Worm (Caenorhabditis elegans) whole organism, L4 larva: ENCODE measurements around the gene best-19.

ENCODE experiments used
- R02D3.7 ChIP-seq: fragments of 150-350 bp; sonication (generic microtip); optimal IDR thresholded peaks from 3 replicates; lab custom pipeline; 2014; ENCODE audit warnings: missing biosample characterization, missing genetic modification characterization
- T20F7.1 ChIP-seq: fragments of 200-800 bp; sonication (Bioruptor generic); optimal IDR thresholded peaks from 2 replicates; lab custom pipeline; 2018; ENCODE audit warnings: mild to moderate bottlenecking, missing genetic modification characterization, missing compliant biosample characterization
- ZK337.2 ChIP-seq: fragments of 200-800 bp; sonication (Bioruptor generic); IDR thresholded peaks from 2 replicates; pipeline ENCODE4 v1.3.6; 2022; ENCODE audit warnings: missing genetic modification reagents, missing genetic modification characterization, missing compliant biosample characterization
- aha-1 ChIP-seq: fragments of 150-350 bp; peaks from one replicate; lab custom pipeline; 2014; ENCODE audit warnings: missing biosample characterization, missing genetic modification characterization
- ceh-20 ChIP-seq: fragments of 200-800 bp; sonication (Bioruptor generic); IDR thresholded peaks from 2 replicates; pipeline ENCODE4 v1.3.6; 2022; ENCODE audit warnings: missing genetic modification reagents, missing genetic modification characterization, missing compliant biosample characterization
- ceh-62 ChIP-seq: sonication (generic microtip); optimal IDR thresholded peaks from 2 replicates; lab custom pipeline; 2017; ENCODE audit warnings: missing biosample characterization, missing genetic modification characterization
- ctbp-1 ChIP-seq: fragments of 200-800 bp; sonication (Bioruptor generic); IDR thresholded peaks from 2 replicates; pipeline ENCODE4 v1.3.6; 2022; ENCODE audit warnings: missing genetic modification reagents, missing genetic modification characterization, missing compliant biosample characterization
- daf-12 ChIP-seq: fragments of 150-350 bp; optimal IDR thresholded peaks from 2 replicates; lab custom pipeline; 2014; ENCODE audit warnings: missing biosample characterization, missing genetic modification reagents, missing genetic modification characterization
- daf-16 ChIP-seq, 3 experiments: sonication (generic microtip); optimal IDR thresholded peaks; 2 replicates each; lab custom pipeline; 2016 to 2017; ENCODE audit warnings: missing genetic modification characterization in 3 of 3, missing genetic modification reagents in 3 of 3, mild to moderate bottlenecking in 2 of 3, missing compliant biosample characterization in 2 of 3, missing biosample characterization in 1 of 3, moderate library complexity in 1 of 3
- dpl-1 ChIP-seq: fragments of 150-350 bp; optimal IDR thresholded peaks from 2 replicates; lab custom pipeline; 2014; ENCODE audit warnings: missing biosample characterization, missing genetic modification reagents, missing genetic modification characterization
- duxl-1 ChIP-seq: sonication (generic microtip); optimal IDR thresholded peaks from 2 replicates; lab custom pipeline; 2016; ENCODE audit warnings: mild to moderate bottlenecking, missing genetic modification characterization, moderate library complexity, missing compliant biosample characterization; ENCODE audit not compliant: poor library complexity
- dve-1 ChIP-seq: sonication (generic microtip); optimal IDR thresholded peaks from 2 replicates; lab custom pipeline; 2017; ENCODE audit warnings: antibody characterized with exemption, mild to moderate bottlenecking, missing genetic modification characterization, missing compliant biosample characterization; ENCODE audit not compliant: insufficient read depth
- fos-1 ChIP-seq: fragments of 150-350 bp; optimal IDR thresholded peaks from 2 replicates; lab custom pipeline; 2014; ENCODE audit warnings: missing biosample characterization, missing genetic modification characterization
- hif-1 ChIP-seq, 2 experiments: sonication (generic microtip); optimal IDR thresholded peaks; 2 replicates each; lab custom pipeline; 2016 to 2017; ENCODE audit warnings: missing compliant biosample characterization in 2 of 2, missing genetic modification characterization in 2 of 2, missing genetic modification reagents in 2 of 2, missing genotype in 2 of 2, mild to moderate bottlenecking in 1 of 2
- hlh-30 ChIP-seq: sonication (generic microtip); optimal IDR thresholded peaks from 2 replicates; lab custom pipeline; 2017; ENCODE audit warnings: antibody characterized with exemption, mild to moderate bottlenecking, missing genetic modification characterization, missing compliant biosample characterization; ENCODE audit not compliant: insufficient read depth
- lin-15B ChIP-seq: fragments of 150-350 bp; sonication (generic microtip); optimal IDR thresholded peaks from 3 replicates; lab custom pipeline; 2014; ENCODE audit warnings: missing biosample characterization, missing genetic modification characterization
- lin-38 ChIP-seq: fragments of 200-800 bp; sonication (Bioruptor generic); IDR thresholded peaks from 2 replicates; pipeline ENCODE4 v1.3.6; 2022; ENCODE audit warnings: missing genetic modification reagents, missing genetic modification characterization, missing compliant biosample characterization
- lsy-2 ChIP-seq, 2 experiments: fragments of 150-350 bp in 1 of 2; sonication (generic microtip) in 1 of 2; optimal IDR thresholded peaks; 2 replicates each; lab custom pipeline; 2014 to 2017; ENCODE audit warnings: missing biosample characterization in 2 of 2, missing genetic modification characterization in 2 of 2
- mep-1 ChIP-seq: fragments of 150-350 bp; sonication (generic microtip); optimal IDR thresholded peaks from 3 replicates; lab custom pipeline; 2014; ENCODE audit warnings: missing biosample characterization, missing genetic modification characterization
- mes-2 ChIP-seq: sonication (generic microtip); optimal IDR thresholded peaks from 2 replicates; lab custom pipeline; 2016; ENCODE audit warnings: missing genotype, mild to moderate bottlenecking, missing genetic modification characterization, missing compliant biosample characterization; ENCODE audit not compliant: poor library complexity, severe bottlenecking
- nhr-11 ChIP-seq: fragments of 150-350 bp; optimal IDR thresholded peaks from 2 replicates; lab custom pipeline; 2014; ENCODE audit warnings: missing biosample characterization, missing genetic modification characterization
- nhr-237 ChIP-seq: sonication (generic microtip); optimal IDR thresholded peaks from 2 replicates; lab custom pipeline; 2017; ENCODE audit warnings: missing biosample characterization, missing genetic modification characterization
- nhr-28 ChIP-seq: fragments of 150-350 bp; optimal IDR thresholded peaks from 2 replicates; lab custom pipeline; 2014; ENCODE audit warnings: missing biosample characterization, missing genetic modification characterization
- nhr-48 ChIP-seq: sonication (generic microtip); optimal IDR thresholded peaks from 2 replicates; lab custom pipeline; 2016; ENCODE audit warnings: mild to moderate bottlenecking, missing genetic modification characterization, missing compliant biosample characterization
- nhr-76 ChIP-seq: fragments of 150-350 bp; optimal IDR thresholded peaks from 2 replicates; lab custom pipeline; 2014; ENCODE audit warnings: missing biosample characterization, missing genetic modification characterization
- php-3 ChIP-seq: fragments of 200-800 bp; sonication (Bioruptor generic); IDR thresholded peaks from 2 replicates; pipeline ENCODE4 v1.3.6; 2022; ENCODE audit warnings: missing genetic modification reagents, missing genetic modification characterization, missing compliant biosample characterization
- pqm-1 ChIP-seq: sonication (generic microtip); optimal IDR thresholded peaks from 2 replicates; lab custom pipeline; 2017; ENCODE audit warnings: missing biosample characterization, missing genetic modification characterization
- saeg-2 ChIP-seq: fragments of 200-800 bp; sonication (Bioruptor generic); IDR thresholded peaks from 2 replicates; pipeline ENCODE4 v1.3.6; 2022; ENCODE audit warnings: missing genetic modification reagents, missing genetic modification characterization, missing compliant biosample characterization
- sdz-12 ChIP-seq: fragments of 200-800 bp; sonication (Bioruptor generic); optimal IDR thresholded peaks from 2 replicates; lab custom pipeline; 2018; ENCODE audit warnings: mild to moderate bottlenecking, missing genetic modification characterization, missing compliant biosample characterization
- set-16 ChIP-seq: fragments of 200-800 bp; sonication (Bioruptor generic); IDR thresholded peaks from 2 replicates; pipeline ENCODE4 v1.3.6; 2022; ENCODE audit warnings: missing genetic modification reagents, missing genetic modification characterization, missing compliant biosample characterization
- snpc-4 ChIP-seq: fragments of 150-350 bp; optimal IDR thresholded peaks from 2 replicates; lab custom pipeline; 2014; ENCODE audit warnings: missing biosample characterization, missing genetic modification characterization
- tag-97 ChIP-seq: fragments of 200-800 bp; sonication (Bioruptor generic); IDR thresholded peaks from 2 replicates; pipeline ENCODE4 v1.3.6; 2022; ENCODE audit warnings: missing genetic modification characterization, missing compliant biosample characterization
- unc-130 ChIP-seq: sonication (generic microtip); optimal IDR thresholded peaks from 2 replicates; lab custom pipeline; 2016; ENCODE audit warnings: missing genetic modification reagents, missing genetic modification characterization, missing compliant biosample characterization
- unc-62 ChIP-seq, 3 experiments: fragments of 150-350 bp in 1 of 3; sonication (generic microtip); optimal IDR thresholded peaks in 2 of 3; peaks in 1 of 3; 1 replicate in 1 of 3; 2 replicates in 2 of 3; lab custom pipeline; 2014 to 2017; ENCODE audit warnings: missing biosample characterization in 3 of 3, missing genetic modification characterization in 3 of 3, missing genetic modification reagents in 3 of 3, missing genotype in 1 of 3
- zfp-3 ChIP-seq: fragments of 200-800 bp; sonication (Bioruptor generic); conservative IDR thresholded peaks from 2 replicates; pipeline ENCODE4 v1.3.6; 2022; ENCODE audit warnings: missing genetic modification reagents, missing genetic modification characterization, missing compliant biosample characterization
- zip-2 ChIP-seq: fragments of 150-350 bp; optimal IDR thresholded peaks from 2 replicates; lab custom pipeline; 2014; ENCODE audit warnings: missing biosample characterization, missing genetic modification characterization
- ztf-7 ChIP-seq: fragments of 150-350 bp; optimal IDR thresholded peaks from 2 replicates; lab custom pipeline; 2014; ENCODE audit warnings: missing biosample characterization, missing genetic modification characterization

best-19 gene

DNA sequence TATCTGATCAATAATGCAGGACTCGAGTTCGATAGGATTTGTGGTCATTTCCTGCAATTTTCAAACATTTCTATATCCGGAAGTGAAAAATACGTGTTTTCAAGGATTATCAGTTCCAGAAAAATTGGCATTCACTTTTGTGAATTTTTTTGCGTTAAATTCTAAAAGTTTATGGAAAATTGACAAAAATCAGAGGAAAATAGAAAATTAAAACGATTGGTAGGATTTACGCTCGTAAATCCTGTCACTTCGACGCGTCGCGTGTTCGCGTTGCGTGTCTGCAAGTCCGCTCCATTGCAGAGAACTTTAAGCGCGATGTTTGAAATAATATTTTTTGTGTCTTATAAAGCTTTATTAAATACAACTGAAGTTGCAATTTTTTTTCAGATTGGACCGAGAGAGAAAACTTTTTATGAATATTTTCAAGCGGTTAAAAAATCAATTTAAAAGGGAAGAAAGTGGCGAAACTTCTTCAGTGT is 28.0 kb upstream of the best-19 start, which contains the start of gene rcat-1 (continued):
- TF ChIP-seq hlh-30: peak; percentile 88
- no peak for TF ChIP-seq sdz-12 (GFP tag; lab: Kevin White, UChicago)

DNA sequence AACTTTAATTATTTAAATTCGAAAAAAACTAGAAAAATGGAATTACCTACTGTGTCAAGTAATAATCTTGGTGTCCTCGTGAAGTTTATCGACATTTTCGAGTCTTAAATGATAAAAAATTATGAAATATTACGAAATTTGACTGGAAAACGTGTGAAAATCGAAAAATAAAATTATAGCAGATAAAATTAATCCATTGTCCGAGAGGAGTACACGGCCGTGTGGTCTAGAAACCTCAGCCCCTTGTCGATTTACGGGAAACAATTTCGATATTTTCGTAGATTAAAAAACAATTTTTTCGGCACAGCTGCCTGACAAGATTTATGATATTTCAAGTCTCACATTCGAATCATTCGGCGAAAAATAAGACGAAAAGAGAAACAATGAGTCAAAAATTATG is 26.4 kb upstream of the best-19 start, which contains the start of gene R02D3.8:
R02D3.8 (minus strand) TSS at position 109 of the 400 bp plus-strand sequence.
- TF ChIP-seq nhr-237 (tag; lab: Kevin White, UChicago) (no peak), ceh-20 (no peak), saeg-2 (GFP tag; lab: Robert Waterston, UW) (no peak), ctbp-1 (GFP tag; lab: Robert Waterston, UW) (no peak), daf-16 (GFP tag; optimal IDR thresholded peaks at IDR 0.05; lab: Kevin White, UChicago) (no peak), daf-16 (tag; optimal IDR thresholded peaks at IDR 0.05; lab: Kevin White, UChicago) (peak; percentile 29), tag-97 (GFP tag; lab: Robert Waterston, UW) (no peak), nhr-76 (no peak), lin-38 (peak; percentile 38), duxl-1 (tag; lab: Kevin White, UChicago) (peak; percentile 27), aha-1 (tag; lab: Kevin White, UChicago) (no peak), T20F7.1 (GFP tag; lab: Kevin White, UChicago) (no peak), fos-1 (tag; lab: Kevin White, UChicago) (no peak), nhr-28 (tag; lab: Kevin White, UChicago) (peak; percentile 17), snpc-4 (no peak), unc-130 (GFP tag; lab: Kevin White, UChicago) (peak; percentile 4), dpl-1 (GFP tag; lab: Kevin White, UChicago) (peak; percentile 56), unc-62 (GFP tag; optimal IDR thresholded peaks at IDR 0.05 in 1 of 2; lab: Kevin White, UChicago) (peak in 1 of 2 experiments; percentile 14), unc-62 (tag; optimal IDR thresholded peaks at IDR 0.05; lab: Kevin White, UChicago) (no peak), ceh-62 (no peak), mes-2 (tag; lab: Kevin White, UChicago) (peak; percentile 94), lin-15B (tag; lab: Kevin White, UChicago) (no peak), php-3 (GFP tag; lab: Robert Waterston, UW) (no peak), dve-1 (tag; lab: Kevin White, UChicago) (peak; percentile 59), daf-12 (no peak), ztf-7 (peak; percentile 3), hif-1 (tag; optimal IDR thresholded peaks at IDR 0.05; lab: Kevin White, UChicago) (peak in 1 of 2 experiments; percentile 73), nhr-48 (tag; lab: Kevin White, UChicago) (no peak), ZK337.2 (GFP tag; lab: Robert Waterston, UW) (no peak), lsy-2 (tag; optimal IDR thresholded peaks at IDR 0.05; lab: Kevin White, UChicago) (peak in 1 of 2 experiments; percentile 63), nhr-11 (tag; lab: Kevin White, UChicago) (no peak), R02D3.7 (peak; percentile 98), zip-2 (tag; lab: Kevin White, UChicago) (no peak), mep-1 (tag; lab: Kevin White, UChicago) (no peak), pqm-1 (tag; lab: Kevin White, UChicago) (no peak), zfp-3 (GFP tag; lab: Robert Waterston, UW) (no peak)

ce11 chrIV:258362-258761 is 25.1 kb upstream of the best-19 start:
- TF ChIP-seq nhr-76: no peak
- TF ChIP-seq set-16: peak; percentile 64
- TF ChIP-seq, all 104 proteins: peak for 1
